Fruit fly (Drosophila melanogaster): ENCODE data around the gene Elys.
A peak's percentile ranks its signal among the peaks of the same experiment; 100 is the strongest.

The Elys gene

dm6 chrX:19651757-19652419 is at the start of gene Elys, which contains the start of gene Ranbp21 (continued):
- TF ChIP-seq Pdp1 (GFP tag; optimal IDR thresholded peaks at IDR 0.05): peak; percentile 44 to 61
- no peak for TF ChIP-seq crol (GFP tag; IDR thresholded peaks at IDR 0.05)
- TF ChIP-seq schlank (tag; optimal IDR thresholded peaks at IDR 0.05): no peak
- TF ChIP-seq nerfin-1 (tag; optimal IDR thresholded peaks at IDR 0.05): no peak
- TF ChIP-seq CG17802 (tag; optimal IDR thresholded peaks at IDR 0.05): peak; percentile 20
- peak; percentile 33; the same call in 1 of the 2 replicates for TF ChIP-seq CG17328 (GFP tag; IDR thresholded peaks at IDR 0.05)
- no peak for TF ChIP-seq Usf (GFP tag; optimal IDR thresholded peaks at IDR 0.05)
- TF ChIP-seq sug (tag; optimal IDR thresholded peaks at IDR 0.05): no peak
- no peak for TF ChIP-seq CG18599 (GFP tag; optimal IDR thresholded peaks at IDR 0.05)
- peak; percentile 79 for TF ChIP-seq Sry-δ (GFP tag; optimal IDR thresholded peaks at IDR 0.05)
- no peak for TF ChIP-seq tna (GFP tag; IDR thresholded peaks at IDR 0.05; ENCODE audit: partially characterized antibody)
- TF ChIP-seq CG7357 (GFP tag; IDR thresholded peaks at IDR 0.05): peak; percentile 42; the same call in 1 of the 3 replicates
- TF ChIP-seq Rfx (GFP tag; IDR thresholded peaks at IDR 0.05): peak; percentile 66; the same call in 1 of the 2 replicates
- peak; percentile 32; the same call in 1 of the 2 replicates for TF ChIP-seq CG7372 (GFP tag; IDR thresholded peaks at IDR 0.05)
- peak; percentile 55; the same call in 1 of the 3 replicates for TF ChIP-seq CG11456 (GFP tag; IDR thresholded peaks at IDR 0.05)
- TF ChIP-seq CG7987 (GFP tag; optimal IDR thresholded peaks at IDR 0.05): no peak
- peak; percentile 28 for TF ChIP-seq CG5245 (GFP tag; optimal IDR thresholded peaks at IDR 0.05)
- TF ChIP-seq inv (GFP tag; IDR thresholded peaks at IDR 0.05; ENCODE audit: partially characterized antibody): peak; percentile 45; the same call in 1 of the 2 replicates
- no peak for TF ChIP-seq tap (tag; optimal IDR thresholded peaks at IDR 0.05)
- TF ChIP-seq luna (GFP tag; optimal IDR thresholded peaks at IDR 0.05): no peak
- peak; percentile 59 for TF ChIP-seq chn (GFP tag; optimal IDR thresholded peaks at IDR 0.05)
- no peak for TF ChIP-seq CG1603 (tag; optimal IDR thresholded peaks at IDR 0.05)
- no peak for TF ChIP-seq ato (GFP tag; IDR thresholded peaks at IDR 0.05; ENCODE audit: partially characterized antibody)
- peak; percentile 77 for TF ChIP-seq CG10462 (GFP tag; optimal IDR thresholded peaks at IDR 0.05)
- no peak for TF ChIP-seq CG13894 (tag; optimal IDR thresholded peaks at IDR 0.05)
- TF ChIP-seq Chrac-16 (GFP tag; optimal IDR thresholded peaks at IDR 0.05): peak; percentile 71
- TF ChIP-seq CG15514 (GFP tag; optimal IDR thresholded peaks at IDR 0.05): peak; percentile 13
- TF ChIP-seq Dfd (GFP tag; optimal IDR thresholded peaks at IDR 0.05): no peak
- no peak for TF ChIP-seq CG3838 (GFP tag; optimal IDR thresholded peaks at IDR 0.05)
- peak; percentile 26 for TF ChIP-seq vfl (GFP tag; optimal IDR thresholded peaks at IDR 0.05)
- peak; percentile 36 for TF ChIP-seq NK7.1 (GFP tag; optimal IDR thresholded peaks at IDR 0.05)
- TF ChIP-seq ERR (GFP tag; optimal IDR thresholded peaks at IDR 0.05): no peak
- peak; percentile 94 for TF ChIP-seq Myb (GFP tag; optimal IDR thresholded peaks at IDR 0.05)
- no peak for TF ChIP-seq en (GFP tag; optimal IDR thresholded peaks at IDR 0.05)
- peak; percentile 31; the same call in 1 of the 2 replicates for TF ChIP-seq CG1024 (GFP tag; IDR thresholded peaks at IDR 0.05)
- no peak for TF ChIP-seq sima (GFP tag; optimal IDR thresholded peaks at IDR 0.05)
- peak; percentile 42 for TF ChIP-seq CG1647 (GFP tag; optimal IDR thresholded peaks at IDR 0.05)
- TF ChIP-seq CG10543 (GFP tag; optimal IDR thresholded peaks at IDR 0.05): peak; percentile 62
- TF ChIP-seq CG7963 (GFP tag; IDR thresholded peaks at IDR 0.05; ENCODE audit: partially characterized antibody): no peak
- TF ChIP-seq Blimp-1 (GFP tag; optimal IDR thresholded peaks at IDR 0.05): no peak
- TF ChIP-seq CG13296 (GFP tag; optimal IDR thresholded peaks at IDR 0.05): no peak
- TF ChIP-seq abd-A (tag; optimal IDR thresholded peaks at IDR 0.05): no peak
- no peak for TF ChIP-seq ab (GFP tag; optimal IDR thresholded peaks at IDR 0.05)
- peak; percentile 20 for TF ChIP-seq CG4617 (GFP tag; optimal IDR thresholded peaks at IDR 0.05; ENCODE audit: borderline replicate concordance)
- TF ChIP-seq Lhr (GFP tag; optimal IDR thresholded peaks at IDR 0.05): peak; percentile 66
- no peak for TF ChIP-seq CG3407 (GFP tag; optimal IDR thresholded peaks at IDR 0.05)
- peak; percentile 63; the same call in 1 of the 2 replicates for TF ChIP-seq Ptx1 (GFP tag; IDR thresholded peaks at IDR 0.05)
- TF ChIP-seq CG16779 (GFP tag; IDR thresholded peaks at IDR 0.05): no peak
- no peak for TF ChIP-seq so (GFP tag; IDR thresholded peaks at IDR 0.05)

All from whole organism, embryonic.